5 worm cellular contexts compared by ENCODE assay signal in genomic region chrII:12255545-12256233, ce11.
TF ChIP-seq lines count a peak whose summit lies in the region.

No protein-coding gene starts in this region.

TF ChIP-seq in whole organism, L3 larva, 47 proteins besides CTCF, POLR2A, EP300 and RAD21:
- TF ChIP-seq sea-2 (GFP tag; optimal IDR thresholded peaks at IDR 0.05; lab: Kevin White, UChicago): no peak
- peak; percentile 13 for TF ChIP-seq hmg-11 (tag; optimal IDR thresholded peaks at IDR 0.05; lab: Kevin White, UChicago)
- TF ChIP-seq nhr-77 (tag; optimal IDR thresholded peaks at IDR 0.05; lab: Kevin White, UChicago): no peak
- TF ChIP-seq ceh-28 (tag; optimal IDR thresholded peaks at IDR 0.05; lab: Kevin White, UChicago): peak; percentile 98

TF ChIP-seq in whole organism, L4 larva, 104 proteins besides CTCF, POLR2A, EP300 and RAD21:
- TF ChIP-seq tag-97 (GFP tag; IDR thresholded peaks at IDR 0.05; lab: Robert Waterston, UW): no peak
- peak; percentile 96 for TF ChIP-seq ceh-28 (tag; optimal IDR thresholded peaks at IDR 0.05; lab: Kevin White, UChicago)
- no peak for TF ChIP-seq ces-1 (GFP tag; optimal IDR thresholded peaks at IDR 0.05; lab: Kevin White, UChicago)
- no peak for TF ChIP-seq ctbp-1 (GFP tag; IDR thresholded peaks at IDR 0.05; lab: Robert Waterston, UW)
- no peak for TF ChIP-seq ZK546.5 (tag; optimal IDR thresholded peaks at IDR 0.05; lab: Kevin White, UChicago)

TF ChIP-seq in whole organism, late embryonic, 69 proteins besides CTCF, POLR2A, EP300 and RAD21:
- TF ChIP-seq ceh-48 (tag; optimal IDR thresholded peaks at IDR 0.05; lab: Kevin White, UChicago) (peak; percentile 70), fkh-10 (GFP tag; optimal IDR thresholded peaks at IDR 0.05; lab: Kevin White, UChicago) (no peak)

TF ChIP-seq in whole organism, midembryonic, 9 proteins besides CTCF, POLR2A, EP300 and RAD21:
- TF ChIP-seq T22C8.4 (GFP tag; IDR thresholded peaks at IDR 0.05; lab: Robert Waterston, UW) (peak; percentile 79; the same call in 1 of the 2 replicates), ztf-23 (GFP tag; IDR thresholded peaks at IDR 0.05; lab: Robert Waterston, UW) (no peak)

TF ChIP-seq in whole organism, mixed stage, embryonic, 35 proteins besides CTCF, POLR2A, EP300 and RAD21:
- TF ChIP-seq ztf-11 (tag; optimal IDR thresholded peaks at IDR 0.05; lab: Kevin White, UChicago) (no peak), ces-1 (GFP tag; optimal IDR thresholded peaks at IDR 0.05; lab: Kevin White, UChicago) (peak; percentile 38)
